Worm (Caenorhabditis elegans): ENCODE results near the gene lgc-14.

DNA sequence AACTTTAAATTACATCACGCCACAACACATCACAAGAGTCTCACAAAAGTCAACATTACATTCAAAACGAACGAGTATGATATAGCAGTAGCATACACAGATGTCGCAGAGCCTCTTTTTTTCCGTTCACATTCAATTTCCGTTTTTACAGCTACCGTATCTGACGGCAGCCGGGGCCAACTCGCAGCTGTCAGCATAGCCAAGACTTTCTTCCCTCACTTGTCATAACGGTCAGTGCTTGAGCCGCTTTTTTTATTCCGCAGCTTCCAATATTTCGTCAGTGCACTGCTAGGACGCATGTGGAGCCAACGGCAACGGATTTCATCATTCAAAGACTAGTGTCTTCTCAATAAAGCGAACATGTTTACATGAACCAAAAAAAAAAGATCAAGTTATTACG, 17.3 kb upstream of the lgc-14 start:
- TF ChIP-seq flt-1 (GFP tag; IDR thresholded peaks at IDR 0.05) (no peak), med-1 (GFP tag; optimal IDR thresholded peaks at IDR 0.05; ENCODE audit: insufficient read depth) (no peak), ref-1 (GFP tag; conservative IDR thresholded peaks at IDR 0.05) (no peak), ztf-29 (GFP tag; IDR thresholded peaks at IDR 0.05) (no peak), cog-1 (tag; optimal IDR thresholded peaks at IDR 0.05) (no peak), klf-2 (GFP tag; conservative IDR thresholded peaks at IDR 0.05) (no peak), tab-1 (GFP tag; IDR thresholded peaks at IDR 0.05) (no peak), T22C8.4 (GFP tag; IDR thresholded peaks at IDR 0.05) (no peak), ztf-23 (GFP tag; IDR thresholded peaks at IDR 0.05) (no peak)
